Worm (Caenorhabditis elegans) whole organism, L4 larva: ENCODE results near the gene Y58A7A.2.

Experiments
- F44E2.7 ChIP-seq: fragments of 200-800 bp; sonication (Bioruptor generic); IDR thresholded peaks from 2 replicates; pipeline ENCODE4 v2.1.2; 2022; ENCODE audit warnings: missing genetic modification characterization, missing compliant biosample characterization
- Y48G9A.11 ChIP-seq: fragments of 200-800 bp; sonication (Bioruptor generic); IDR thresholded peaks from 2 replicates; pipeline ENCODE4 v1.3.6; 2022; ENCODE audit warnings: missing genetic modification reagents, missing genetic modification characterization, missing compliant biosample characterization
- Y75B8A.6 ChIP-seq: fragments of 200-800 bp; sonication (Bioruptor generic); IDR thresholded peaks from 2 replicates; pipeline ENCODE4 v1.3.6; 2022; ENCODE audit warnings: missing genetic modification reagents, missing genetic modification characterization, missing compliant biosample characterization
- aha-1 ChIP-seq: fragments of 150-350 bp; peaks from one replicate; lab custom pipeline; 2014; ENCODE audit warnings: missing biosample characterization, missing genetic modification characterization
- ceh-20 ChIP-seq: fragments of 200-800 bp; sonication (Bioruptor generic); IDR thresholded peaks from 2 replicates; pipeline ENCODE4 v1.3.6; 2022; ENCODE audit warnings: missing genetic modification reagents, missing genetic modification characterization, missing compliant biosample characterization
- daf-16 ChIP-seq, 3 experiments: sonication (generic microtip); optimal IDR thresholded peaks; 2 replicates each; lab custom pipeline; 2016 to 2017; ENCODE audit warnings: missing genetic modification characterization in 3 of 3, missing genetic modification reagents in 3 of 3, mild to moderate bottlenecking in 2 of 3, missing compliant biosample characterization in 2 of 3, missing biosample characterization in 1 of 3, moderate library complexity in 1 of 3
- daf-19 ChIP-seq: fragments of 200-800 bp; sonication (Bioruptor generic); conservative IDR thresholded peaks from 2 replicates; pipeline ENCODE4 v1.3.6; 2022; ENCODE audit warnings: missing genetic modification characterization, missing compliant biosample characterization
- dmd-6 ChIP-seq: fragments of 200-800 bp; sonication (Bioruptor generic); IDR thresholded peaks from 2 replicates; pipeline ENCODE4 v1.3.6; 2022; ENCODE audit warnings: missing genetic modification reagents, missing genetic modification characterization, missing compliant biosample characterization
- dmd-9 ChIP-seq: fragments of 200-800 bp; sonication (Bioruptor generic); IDR thresholded peaks from 2 replicates; pipeline ENCODE4 v1.3.6; 2022; ENCODE audit warnings: missing genetic modification reagents, missing genetic modification characterization, missing compliant biosample characterization
- dpl-1 ChIP-seq: fragments of 150-350 bp; optimal IDR thresholded peaks from 2 replicates; lab custom pipeline; 2014; ENCODE audit warnings: missing biosample characterization, missing genetic modification reagents, missing genetic modification characterization
- dve-1 ChIP-seq: sonication (generic microtip); optimal IDR thresholded peaks from 2 replicates; lab custom pipeline; 2017; ENCODE audit warnings: antibody characterized with exemption, mild to moderate bottlenecking, missing genetic modification characterization, missing compliant biosample characterization; ENCODE audit not compliant: insufficient read depth
- egl-43 ChIP-seq: fragments of 200-800 bp; sonication (Bioruptor generic); IDR thresholded peaks from 2 replicates; pipeline ENCODE4 v1.3.6; 2022; ENCODE audit warnings: missing genetic modification reagents, missing genetic modification characterization, missing compliant biosample characterization
- fkh-10 ChIP-seq: fragments of 150-350 bp; optimal IDR thresholded peaks from 2 replicates; lab custom pipeline; 2014; ENCODE audit warnings: missing biosample characterization, missing genetic modification reagents, missing genetic modification characterization
- fos-1 ChIP-seq: fragments of 150-350 bp; optimal IDR thresholded peaks from 2 replicates; lab custom pipeline; 2014; ENCODE audit warnings: missing biosample characterization, missing genetic modification characterization
- hlh-11 ChIP-seq: fragments of 200-800 bp; sonication (Bioruptor generic); optimal IDR thresholded peaks from 2 replicates; lab custom pipeline; 2018; ENCODE audit warnings: mild to moderate bottlenecking, missing genetic modification characterization, missing compliant biosample characterization
- hlh-30 ChIP-seq: sonication (generic microtip); optimal IDR thresholded peaks from 2 replicates; lab custom pipeline; 2017; ENCODE audit warnings: antibody characterized with exemption, mild to moderate bottlenecking, missing genetic modification characterization, missing compliant biosample characterization; ENCODE audit not compliant: insufficient read depth
- lin-1 ChIP-seq: fragments of 200-800 bp; sonication (Bioruptor generic); IDR thresholded peaks from 2 replicates; pipeline ENCODE4 v1.3.6; 2022; ENCODE audit warnings: missing genetic modification reagents, missing genetic modification characterization, missing compliant biosample characterization
- lin-38 ChIP-seq: fragments of 200-800 bp; sonication (Bioruptor generic); IDR thresholded peaks from 2 replicates; pipeline ENCODE4 v1.3.6; 2022; ENCODE audit warnings: missing genetic modification reagents, missing genetic modification characterization, missing compliant biosample characterization
- madf-9 ChIP-seq: fragments of 200-800 bp; sonication (Bioruptor generic); conservative IDR thresholded peaks from 2 replicates; pipeline ENCODE4 v1.3.6; 2022; ENCODE audit warnings: missing genetic modification reagents, missing genetic modification characterization, missing compliant biosample characterization
- mdl-1 ChIP-seq, 2 experiments: fragments of 150-350 bp in 1 of 2; sonication (generic microtip) in 1 of 2; optimal IDR thresholded peaks; 2 replicates each; lab custom pipeline; 2014 to 2017; ENCODE audit warnings: missing biosample characterization in 2 of 2, missing genetic modification characterization in 2 of 2
- mdt-29 ChIP-seq: fragments of 200-800 bp; sonication (Bioruptor generic); IDR thresholded peaks from 2 replicates; pipeline ENCODE4 v1.3.6; 2022; ENCODE audit warnings: missing genetic modification reagents, missing genetic modification characterization, missing compliant biosample characterization
- mep-1 ChIP-seq: fragments of 150-350 bp; sonication (generic microtip); optimal IDR thresholded peaks from 3 replicates; lab custom pipeline; 2014; ENCODE audit warnings: missing biosample characterization, missing genetic modification characterization
- mes-2 ChIP-seq: sonication (generic microtip); optimal IDR thresholded peaks from 2 replicates; lab custom pipeline; 2016; ENCODE audit warnings: missing genotype, mild to moderate bottlenecking, missing genetic modification characterization, missing compliant biosample characterization; ENCODE audit not compliant: poor library complexity, severe bottlenecking
- mxl-2 ChIP-seq: fragments of 200-800 bp; sonication (Bioruptor generic); conservative IDR thresholded peaks from 2 replicates; pipeline ENCODE4 v1.3.6; 2022; ENCODE audit warnings: missing genetic modification reagents, missing genetic modification characterization, missing compliant biosample characterization
- mxl-3 ChIP-seq: fragments of 200-800 bp; sonication (Bioruptor generic); optimal IDR thresholded peaks from 2 replicates; lab custom pipeline; 2018; ENCODE audit warnings: mild to moderate bottlenecking, missing genetic modification characterization, missing compliant biosample characterization
- nhr-102 ChIP-seq: sonication (generic microtip); optimal IDR thresholded peaks from 2 replicates; lab custom pipeline; 2016; ENCODE audit warnings: mild to moderate bottlenecking, missing genetic modification characterization, moderate library complexity, missing compliant biosample characterization
- nhr-28 ChIP-seq: fragments of 150-350 bp; optimal IDR thresholded peaks from 2 replicates; lab custom pipeline; 2014; ENCODE audit warnings: missing biosample characterization, missing genetic modification characterization
- nhr-42 ChIP-seq: fragments of 200-800 bp; sonication (Bioruptor generic); IDR thresholded peaks from 2 replicates; pipeline ENCODE4 v1.3.6; 2022; ENCODE audit warnings: missing genetic modification characterization, missing compliant biosample characterization
- nhr-48 ChIP-seq: sonication (generic microtip); optimal IDR thresholded peaks from 2 replicates; lab custom pipeline; 2016; ENCODE audit warnings: mild to moderate bottlenecking, missing genetic modification characterization, missing compliant biosample characterization
- nhr-6 ChIP-seq: fragments of 150-350 bp; optimal IDR thresholded peaks from 2 replicates; lab custom pipeline; 2014; ENCODE audit warnings: missing biosample characterization, missing genetic modification characterization
- php-3 ChIP-seq: fragments of 200-800 bp; sonication (Bioruptor generic); IDR thresholded peaks from 2 replicates; pipeline ENCODE4 v1.3.6; 2022; ENCODE audit warnings: missing genetic modification reagents, missing genetic modification characterization, missing compliant biosample characterization
- pqm-1 ChIP-seq: sonication (generic microtip); optimal IDR thresholded peaks from 2 replicates; lab custom pipeline; 2017; ENCODE audit warnings: missing biosample characterization, missing genetic modification characterization
- set-16 ChIP-seq: fragments of 200-800 bp; sonication (Bioruptor generic); IDR thresholded peaks from 2 replicates; pipeline ENCODE4 v1.3.6; 2022; ENCODE audit warnings: missing genetic modification reagents, missing genetic modification characterization, missing compliant biosample characterization
- tag-97 ChIP-seq: fragments of 200-800 bp; sonication (Bioruptor generic); IDR thresholded peaks from 2 replicates; pipeline ENCODE4 v1.3.6; 2022; ENCODE audit warnings: missing genetic modification characterization, missing compliant biosample characterization
- tra-1 ChIP-seq: fragments of 200-800 bp; sonication (Bioruptor generic); IDR thresholded peaks from 2 replicates; pipeline ENCODE4 v1.3.6; 2022; ENCODE audit warnings: missing genetic modification reagents, missing genetic modification characterization, missing compliant biosample characterization
- zfp-3 ChIP-seq: fragments of 200-800 bp; sonication (Bioruptor generic); conservative IDR thresholded peaks from 2 replicates; pipeline ENCODE4 v1.3.6; 2022; ENCODE audit warnings: missing genetic modification reagents, missing genetic modification characterization, missing compliant biosample characterization
- zip-11 ChIP-seq: fragments of 200-800 bp; sonication (Bioruptor generic); IDR thresholded peaks from 2 replicates; pipeline ENCODE4 v1.3.6; 2022; ENCODE audit warnings: missing genetic modification characterization, missing compliant biosample characterization
- ztf-11 ChIP-seq: fragments of 150-350 bp; optimal IDR thresholded peaks from 2 replicates; lab custom pipeline; 2014; ENCODE audit warnings: missing biosample characterization, missing genetic modification characterization
- ztf-7 ChIP-seq: fragments of 150-350 bp; optimal IDR thresholded peaks from 2 replicates; lab custom pipeline; 2014; ENCODE audit warnings: missing biosample characterization, missing genetic modification characterization

The Y58A7A.2 gene

DNA sequence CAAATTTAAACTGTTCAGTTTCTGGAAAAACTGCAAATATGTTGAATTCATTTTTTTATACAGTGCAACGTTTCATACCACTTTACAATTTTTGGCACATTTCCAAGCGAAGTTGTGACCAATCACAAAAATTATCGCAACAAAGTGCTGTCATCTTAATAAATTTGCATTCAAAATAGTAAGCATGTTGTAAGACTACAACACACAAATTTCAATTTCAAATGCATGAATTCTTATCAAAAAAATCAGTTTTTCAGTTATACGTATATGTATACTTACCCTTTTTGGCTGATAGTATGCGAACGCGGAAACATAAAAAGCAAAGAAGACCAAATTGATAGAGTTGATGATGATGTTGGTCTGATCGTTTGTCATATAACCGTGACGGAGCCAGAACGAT, 41.8 kb downstream of the Y58A7A.2 start (continued):
- TF ChIP-seq lin-38, result no peak
- no peak for TF ChIP-seq nhr-42 (GFP tag; lab: Robert Waterston, UW)
- TF ChIP-seq dve-1 (tag; lab: Kevin White, UChicago), result peak; percentile 68
- no peak for TF ChIP-seq set-16 (GFP tag; lab: Robert Waterston, UW)
- TF ChIP-seq madf-9, result no peak
- peak; percentile 66 for TF ChIP-seq php-3 (GFP tag; lab: Robert Waterston, UW)
- TF ChIP-seq nhr-102 (tag; lab: Kevin White, UChicago), result peak; percentile 78
- TF ChIP-seq tra-1 (GFP tag; lab: Robert Waterston, UW), result 0 out of 2 replicates have a peak, but pooled peaks have one; percentile 23
- no peak for TF ChIP-seq egl-43 (GFP tag; lab: Robert Waterston, UW)
- TF ChIP-seq hlh-11 (tag; lab: Kevin White, UChicago), result peak; percentile 82
- peak in 1 of 2 experiments; percentile 46 for TF ChIP-seq mdl-1 (tag; optimal IDR thresholded peaks at IDR 0.05; lab: Kevin White, UChicago)
- TF ChIP-seq dmd-9 (GFP tag; lab: Robert Waterston, UW), result no peak
- no peak for TF ChIP-seq mxl-2
- TF ChIP-seq mdt-29 (GFP tag; lab: Robert Waterston, UW), result no peak
- no peak for TF ChIP-seq fos-1
- no peak for TF ChIP-seq dpl-1 (GFP tag; lab: Kevin White, UChicago)
- TF ChIP-seq ztf-11 (tag; lab: Kevin White, UChicago), result no peak

DNA sequence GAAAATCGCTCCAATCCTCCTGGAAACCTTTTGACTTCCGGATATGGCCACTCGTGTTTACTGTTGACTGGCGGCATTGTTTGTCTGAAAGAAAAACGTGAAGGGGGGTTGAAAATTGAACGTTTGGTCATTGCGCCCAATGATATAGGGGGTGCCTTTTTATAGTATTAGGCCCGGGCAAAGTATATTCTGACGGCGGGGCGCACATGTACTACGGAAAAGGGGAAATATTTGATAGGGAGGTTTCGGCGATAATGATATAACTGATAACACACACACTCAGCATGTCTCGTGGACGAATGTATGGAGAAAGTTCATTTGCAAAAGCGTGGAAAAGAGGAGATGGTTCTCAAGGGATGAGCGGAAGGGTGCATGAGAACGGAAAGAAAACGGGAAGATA, 44.3 kb downstream of the Y58A7A.2 start, which contains the start of gene cpt-4:
cpt-4 (minus strand) TSS at position 84 of the 400 bp plus-strand sequence.
- TF ChIP-seq zip-11 (GFP tag; lab: Robert Waterston, UW), result no peak
- peak; percentile 29 for TF ChIP-seq hlh-30 (tag; lab: Kevin White, UChicago)
- TF ChIP-seq lin-1, result 0 out of 2 replicates have a peak, but pooled peaks have one; percentile 55
- no peak for TF ChIP-seq daf-19 (GFP tag; lab: Robert Waterston, UW)
- no peak for TF ChIP-seq ceh-20 (GFP tag; lab: Robert Waterston, UW)
- TF ChIP-seq nhr-102 (tag; lab: Kevin White, UChicago), result peak; percentile 41
- peak; percentile 41; the same call in 1 of the 2 replicates for TF ChIP-seq php-3 (GFP tag; lab: Robert Waterston, UW)
- no peak for TF ChIP-seq daf-16 (GFP tag; optimal IDR thresholded peaks at IDR 0.05; lab: Kevin White, UChicago)
- peak; percentile 29 for TF ChIP-seq daf-16 (tag; optimal IDR thresholded peaks at IDR 0.05; lab: Kevin White, UChicago)
- TF ChIP-seq mes-2 (tag; lab: Kevin White, UChicago), result peak; percentile 22
- TF ChIP-seq Y48G9A.11 (GFP tag; lab: Robert Waterston, UW), result no peak
- TF ChIP-seq dmd-6 (GFP tag; lab: Robert Waterston, UW), result peak; percentile 81
- TF ChIP-seq hlh-11 (tag; lab: Kevin White, UChicago), result peak; percentile 83
- TF ChIP-seq nhr-28, result peak; percentile 85
- no peak for TF ChIP-seq nhr-6 (tag; lab: Kevin White, UChicago)
- no peak for TF ChIP-seq zfp-3
- peak; percentile 34 for TF ChIP-seq nhr-48 (tag; lab: Kevin White, UChicago)
- peak; percentile 48 for TF ChIP-seq dve-1 (tag; lab: Kevin White, UChicago)
- no peak for TF ChIP-seq fkh-10 (GFP tag; lab: Kevin White, UChicago)
- no peak for TF ChIP-seq tag-97 (GFP tag; lab: Robert Waterston, UW)
- TF ChIP-seq mxl-3 (GFP tag; lab: Kevin White, UChicago), result peak; percentile 90
- TF ChIP-seq mdl-1 (tag; optimal IDR thresholded peaks at IDR 0.05; lab: Kevin White, UChicago), result peak in 1 of 2 experiments; percentile 76
- peak; percentile 83 for TF ChIP-seq pqm-1 (tag; lab: Kevin White, UChicago)

DNA sequence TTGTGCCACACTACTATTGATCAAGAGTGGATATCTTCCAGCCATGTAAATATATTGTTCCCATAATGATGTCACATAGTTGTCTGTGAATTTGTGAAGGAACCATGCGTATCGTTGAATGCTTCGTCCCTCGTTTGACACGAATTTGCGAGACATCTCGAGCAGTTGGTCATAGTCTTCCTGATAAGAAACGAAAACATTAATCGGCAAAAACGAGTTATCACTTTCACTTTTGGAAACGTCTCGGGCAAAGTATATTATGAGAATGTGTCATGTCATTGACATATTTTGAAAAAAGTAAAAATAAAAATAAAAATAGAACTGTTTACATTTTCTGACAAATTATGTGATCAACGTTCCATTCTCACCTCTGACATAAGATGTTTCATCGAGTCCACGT, 45.5 kb downstream of the Y58A7A.2 start:
- TF ChIP-seq mep-1 (tag; lab: Kevin White, UChicago), result no peak
- no peak for TF ChIP-seq set-16 (GFP tag; lab: Robert Waterston, UW)
- TF ChIP-seq pqm-1 (tag; lab: Kevin White, UChicago), result peak; percentile 10
- TF ChIP-seq hlh-30 (tag; lab: Kevin White, UChicago), result peak; percentile 17
- peak; percentile 39 for TF ChIP-seq nhr-48 (tag; lab: Kevin White, UChicago)
- TF ChIP-seq dmd-6 (GFP tag; lab: Robert Waterston, UW), result peak; percentile 77
- TF ChIP-seq nhr-102 (tag; lab: Kevin White, UChicago), result peak; percentile 37
- 0 out of 2 replicates have a peak, but pooled peaks have one; percentile 24 for TF ChIP-seq php-3 (GFP tag; lab: Robert Waterston, UW)
- no peak for TF ChIP-seq ztf-7 (tag; lab: Kevin White, UChicago)
- peak; percentile 70 for TF ChIP-seq hlh-11 (tag; lab: Kevin White, UChicago)
- peak; percentile 18 for TF ChIP-seq dve-1 (tag; lab: Kevin White, UChicago)
- TF ChIP-seq aha-1 (tag; lab: Kevin White, UChicago), result no peak
- TF ChIP-seq Y75B8A.6, result no peak
- TF ChIP-seq F44E2.7 (GFP tag; lab: Robert Waterston, UW), result no peak
- TF ChIP-seq daf-16 (GFP tag; optimal IDR thresholded peaks at IDR 0.05; lab: Kevin White, UChicago), result no peak
- peak; percentile 30 for TF ChIP-seq daf-16 (tag; optimal IDR thresholded peaks at IDR 0.05; lab: Kevin White, UChicago)
- no peak for TF ChIP-seq nhr-42 (GFP tag; lab: Robert Waterston, UW)
- peak; percentile 12 for TF ChIP-seq mxl-3 (GFP tag; lab: Kevin White, UChicago)
- TF ChIP-seq nhr-28, result peak; percentile 25
- TF ChIP-seq, all 104 proteins: peak for 11
